Fruit fly (Drosophila melanogaster): Measurements from ENCODE around the gene CG3106.

The CG3106 gene

dm6 chrX:9650757-9651594 lies 11.7 kb downstream of the CG3106 start (continued):
- TF ChIP-seq CG7987 (GFP tag; optimal IDR thresholded peaks at IDR 0.05), result peak; percentile 75
- peak; percentile 1 for TF ChIP-seq Dp (GFP tag; optimal IDR thresholded peaks at IDR 0.05)
- TF ChIP-seq nau (GFP tag; optimal IDR thresholded peaks at IDR 0.05), result peak; percentile 88
- 0 out of 3 replicates have a peak, but pooled peaks have one; percentile 35 for TF ChIP-seq CG16813 (GFP tag; IDR thresholded peaks at IDR 0.05; ENCODE audit: partially characterized antibody)
- TF ChIP-seq CG12219 (GFP tag; optimal IDR thresholded peaks at IDR 0.05), result peak; percentile 94
- peak; percentile 84 for TF ChIP-seq zen (tag; optimal IDR thresholded peaks at IDR 0.05)
- TF ChIP-seq luna (GFP tag; optimal IDR thresholded peaks at IDR 0.05), result peak; percentile 66
- peak; percentile 92 for TF ChIP-seq so (GFP tag; IDR thresholded peaks at IDR 0.05)
- TF ChIP-seq CG10366 (GFP tag; IDR thresholded peaks at IDR 0.05), result peak; percentile 95
- TF ChIP-seq sisA (GFP tag; IDR thresholded peaks at IDR 0.05), result peak; percentile 94
- peak; percentile 94 for TF ChIP-seq CG8944 (GFP tag; optimal IDR thresholded peaks at IDR 0.05)
- peak; percentile 95 for TF ChIP-seq dysf (GFP tag; IDR thresholded peaks at IDR 0.05)
- TF ChIP-seq hkb (optimal IDR thresholded peaks at IDR 0.05), result no peak
- peak; percentile 98 for TF ChIP-seq hkb (GFP tag; IDR thresholded peaks at IDR 0.05)
- TF ChIP-seq z (GFP tag; IDR thresholded peaks at IDR 0.05), result peak; percentile 72; the same call in 1 of the 3 replicates
- TF ChIP-seq sim (GFP tag; IDR thresholded peaks at IDR 0.05), result peak; percentile 97
- peak; percentile 62 for TF ChIP-seq klu (GFP tag; IDR thresholded peaks at IDR 0.05)
- TF ChIP-seq Fer2 (tag; optimal IDR thresholded peaks at IDR 0.05), result peak; percentile 24
- peak; percentile 88 for TF ChIP-seq CG17385 (GFP tag; optimal IDR thresholded peaks at IDR 0.05)
- TF ChIP-seq usp (GFP tag; optimal IDR thresholded peaks at IDR 0.05), result no peak
- TF ChIP-seq Rfx (GFP tag; IDR thresholded peaks at IDR 0.05), result peak; percentile 90
- peak; percentile 92 for TF ChIP-seq CG12942 (GFP tag; optimal IDR thresholded peaks at IDR 0.05)
- TF ChIP-seq CG31441 (GFP tag; IDR thresholded peaks at IDR 0.05), result peak; percentile 93
- TF ChIP-seq ATbp (GFP tag; optimal IDR thresholded peaks at IDR 0.05), result peak; percentile 96
- TF ChIP-seq Sox100B (GFP tag; optimal IDR thresholded peaks at IDR 0.05), result peak; percentile 89
- no peak for TF ChIP-seq Scr (GFP tag; IDR thresholded peaks at IDR 0.05; ENCODE audit: partially characterized antibody)
- peak; percentile 89 for TF ChIP-seq CG6272 (GFP tag; IDR thresholded peaks at IDR 0.05)
- TF ChIP-seq Doc2 (GFP tag; IDR thresholded peaks at IDR 0.05), result peak; percentile 85
- TF ChIP-seq Bgb (GFP tag; IDR thresholded peaks at IDR 0.05; ENCODE audit: partially characterized antibody), result no peak
- TF ChIP-seq ERR (GFP tag; optimal IDR thresholded peaks at IDR 0.05), result peak; percentile 79
- peak; percentile 95 for TF ChIP-seq tin (GFP tag; optimal IDR thresholded peaks at IDR 0.05)
- TF ChIP-seq CG12299 (tag; optimal IDR thresholded peaks at IDR 0.05), result peak; percentile 80
- peak; percentile 94 for TF ChIP-seq CG32767 (GFP tag; IDR thresholded peaks at IDR 0.05)
- TF ChIP-seq CG1832 (GFP tag; optimal IDR thresholded peaks at IDR 0.05), result peak; percentile 47
- TF ChIP-seq CG5245 (GFP tag; optimal IDR thresholded peaks at IDR 0.05), result peak; percentile 92
- peak; percentile 90 for TF ChIP-seq Oaz (GFP tag; IDR thresholded peaks at IDR 0.05)
- TF ChIP-seq NfI (GFP tag; optimal IDR thresholded peaks at IDR 0.05), result peak; percentile 88
- TF ChIP-seq CG16815 (GFP tag; optimal IDR thresholded peaks at IDR 0.05), result peak; percentile 92
- TF ChIP-seq CG10462 (GFP tag; optimal IDR thresholded peaks at IDR 0.05), result peak; percentile 91
- peak; percentile 86 for TF ChIP-seq CG3838 (GFP tag; optimal IDR thresholded peaks at IDR 0.05)
- TF ChIP-seq CG8478 (optimal IDR thresholded peaks at IDR 0.05), result no peak
- peak; percentile 95 for TF ChIP-seq Xbp1 (GFP tag; optimal IDR thresholded peaks at IDR 0.05)
- TF ChIP-seq Dip3 (GFP tag; optimal IDR thresholded peaks at IDR 0.05), result peak; percentile 81
- TF ChIP-seq lmd (GFP tag; IDR thresholded peaks at IDR 0.05), result peak; percentile 92
- TF ChIP-seq run (tag; optimal IDR thresholded peaks at IDR 0.05), result peak; percentile 91
- peak; percentile 75 for TF ChIP-seq CG3281 (GFP tag; optimal IDR thresholded peaks at IDR 0.05)
- TF ChIP-seq Sox102F (GFP tag; optimal IDR thresholded peaks at IDR 0.05), result peak; percentile 95
- TF ChIP-seq CG15269 (tag; optimal IDR thresholded peaks at IDR 0.05), result peak; percentile 93
- peak; percentile 87 for TF ChIP-seq CG14667 (GFP tag; IDR thresholded peaks at IDR 0.05)
- TF ChIP-seq Ets97D (GFP tag; optimal IDR thresholded peaks at IDR 0.05), result peak; percentile 74
